Fruit fly (Drosophila melanogaster) whole organism, embryonic: Measurements from ENCODE around the gene CG2865.

Experiments used
- Asciz ChIP-seq: fragments of 200-800 bp; sonication (Bioruptor generic); optimal IDR thresholded peaks from 2 replicates; lab custom pipeline; 2017; ENCODE audit warnings: missing biosample characterization, mild to moderate bottlenecking, missing genetic modification characterization, missing genetic modification reagents
- Awh ChIP-seq: fragments of 200-800 bp; sonication (Bioruptor generic); IDR thresholded peaks from 2 replicates; pipeline ENCODE4, ENCODE4 v1.3.6; 2022; ENCODE audit warnings: missing biosample characterization, missing genetic modification characterization
- B-H2 ChIP-seq: fragments of 200-800 bp; sonication (Bioruptor generic); optimal IDR thresholded peaks from 2 replicates; lab custom pipeline; 2018; ENCODE audit warnings: missing biosample characterization, mild to moderate bottlenecking, missing genetic modification characterization
- CG10366 ChIP-seq: fragments of 200-800 bp; sonication (Bioruptor generic); IDR thresholded peaks from 2 replicates; pipeline ENCODE4 v1.3.6; 2022; ENCODE audit warnings: missing biosample characterization, missing genetic modification characterization
- CG10654 ChIP-seq: fragments of 200-800 bp; sonication (Bioruptor generic); optimal IDR thresholded peaks from 2 replicates; lab custom pipeline; 2016; ENCODE audit warnings: missing biosample characterization, missing genetic modification characterization
- CG13624 ChIP-seq: fragments of 200-800 bp; sonication (Bioruptor generic); optimal IDR thresholded peaks from 2 replicates; lab custom pipeline; 2016; ENCODE audit warnings: missing biosample characterization, missing genetic modification characterization
- CG18262 ChIP-seq: fragments of 200-800 bp; optimal IDR thresholded peaks from 3 replicates; lab custom pipeline; 2019; ENCODE audit warnings: missing biosample characterization, mild to moderate bottlenecking, missing genetic modification characterization, moderate library complexity
- CG2120 ChIP-seq: fragments of 200-800 bp; sonication (Bioruptor generic); optimal IDR thresholded peaks from 3 replicates; lab custom pipeline; 2016; ENCODE audit warnings: missing biosample characterization, missing genetic modification characterization
- CG2129 ChIP-seq: fragments of 200-800 bp; sonication (Bioruptor generic); IDR thresholded peaks from 2 replicates; pipeline ENCODE4 v1.3.6; 2022; ENCODE audit warnings: missing biosample characterization, missing genetic modification characterization; ENCODE audit not compliant: partially characterized antibody
- CG30403 ChIP-seq: fragments of 200-800 bp; sonication (Bioruptor generic); optimal IDR thresholded peaks from 3 replicates; lab custom pipeline; 2016; ENCODE audit warnings: missing biosample characterization, missing genetic modification characterization
- CG4404 ChIP-seq: fragments of 200-800 bp; sonication (Bioruptor generic); IDR thresholded peaks from 2 replicates; pipeline ENCODE4 v1.3.6; 2022; ENCODE audit warnings: missing biosample characterization, missing genetic modification characterization
- CG5953 ChIP-seq: fragments of 200-800 bp; sonication (Bioruptor generic); IDR thresholded peaks from 2 replicates; pipeline ENCODE4 v1.3.6; 2022; ENCODE audit warnings: missing biosample characterization, missing genetic modification characterization
- CG6175 ChIP-seq: fragments of 200-800 bp; sonication (Bioruptor generic); IDR thresholded peaks from 3 replicates; pipeline ENCODE4 v1.3.6; 2022; ENCODE audit warnings: missing biosample characterization, missing genetic modification characterization
- CG6654 ChIP-seq: fragments of 200-800 bp; sonication (Bioruptor generic); optimal IDR thresholded peaks from 2 replicates; lab custom pipeline; 2017; ENCODE audit warnings: missing biosample characterization, mild to moderate bottlenecking, missing genetic modification characterization
- CG6689 ChIP-seq: fragments of 200-800 bp; sonication (Bioruptor generic); IDR thresholded peaks from 2 replicates; pipeline ENCODE4 v1.3.6; 2022; ENCODE audit warnings: missing biosample characterization, missing genetic modification characterization
- CG6765 ChIP-seq: fragments of 200-800 bp; sonication (Bioruptor generic); optimal IDR thresholded peaks from 3 replicates; lab custom pipeline; 2017; ENCODE audit warnings: missing biosample characterization, mild to moderate bottlenecking, missing genetic modification characterization
- CG7987 ChIP-seq: fragments of 200-800 bp; sonication (Bioruptor generic); optimal IDR thresholded peaks from 2 replicates; lab custom pipeline; 2018; ENCODE audit warnings: missing biosample characterization, mild to moderate bottlenecking, missing genetic modification characterization, moderate library complexity
- CG9437 ChIP-seq: fragments of 200-800 bp; sonication (Bioruptor generic); optimal IDR thresholded peaks from 2 replicates; lab custom pipeline; 2018; ENCODE audit warnings: missing biosample characterization, mild to moderate bottlenecking, missing genetic modification characterization
- CG9876 ChIP-seq: fragments of 200-800 bp; sonication (Bioruptor generic); optimal IDR thresholded peaks from 2 replicates; lab custom pipeline; 2016; ENCODE audit warnings: missing biosample characterization, missing genetic modification characterization
- CG9932 ChIP-seq: fragments of 200-800 bp; sonication (Bioruptor generic); IDR thresholded peaks from 2 replicates; pipeline ENCODE4 v1.3.6; 2022; ENCODE audit warnings: missing biosample characterization, missing genetic modification characterization
- CkIIα-i1 ChIP-seq: fragments of 200-800 bp; sonication (Bioruptor generic); IDR thresholded peaks from 2 replicates; pipeline ENCODE4 v1.3.6; 2022; ENCODE audit warnings: missing biosample characterization, missing genetic modification characterization
- Dip2 ChIP-seq: fragments of 200-800 bp; sonication (Bioruptor generic); IDR thresholded peaks from 2 replicates; pipeline ENCODE4 v1.3.6; 2022; ENCODE audit warnings: missing biosample characterization, missing genetic modification characterization
- Doc2 ChIP-seq: fragments of 200-800 bp; sonication (Bioruptor generic); IDR thresholded peaks from 2 replicates; pipeline ENCODE4 v1.3.6; 2022; ENCODE audit warnings: missing biosample characterization, missing genetic modification characterization
- Eip74EF ChIP-seq, 2 experiments: fragments of 200-800 bp in 1 of 2; fragments of >200 bp in 1 of 2; sonication (Bioruptor generic) in 1 of 2; optimal IDR thresholded peaks; 2 replicates each; lab custom pipeline; 2017 to 2019; ENCODE audit warnings: missing biosample characterization in 2 of 2, missing genetic modification characterization in 2 of 2, mild to moderate bottlenecking in 1 of 2, moderate library complexity in 1 of 2
- HLH3B ChIP-seq: fragments of 200-800 bp; sonication (Bioruptor generic); IDR thresholded peaks from 2 replicates; pipeline ENCODE4 v1.3.6; 2022; ENCODE audit warnings: missing biosample characterization, missing genetic modification characterization
- Hand ChIP-seq: fragments of 200-800 bp; sonication (Bioruptor generic); optimal IDR thresholded peaks from 2 replicates; lab custom pipeline; 2017; ENCODE audit warnings: mild to moderate bottlenecking, missing biosample characterization, missing genetic modification reagents, missing genetic modification characterization
- Hr39 ChIP-seq: fragments of >200 bp; optimal IDR thresholded peaks from 2 replicates; lab custom pipeline; 2017
- Lhr ChIP-seq: fragments of 200-800 bp; sonication (Bioruptor generic); optimal IDR thresholded peaks from 3 replicates; lab custom pipeline; 2017; ENCODE audit warnings: mild to moderate bottlenecking, missing biosample characterization, missing genetic modification reagents, missing genetic modification characterization
- NC2β ChIP-seq: fragments of 200-800 bp; sonication (Bioruptor generic); optimal IDR thresholded peaks from 2 replicates; lab custom pipeline; 2016; ENCODE audit warnings: missing biosample characterization, missing genetic modification characterization
- Poxn ChIP-seq: fragments of 200-800 bp; sonication (Bioruptor generic); IDR thresholded peaks from 2 replicates; pipeline ENCODE4 v1.3.6; 2022; ENCODE audit warnings: missing biosample characterization, missing genetic modification characterization
- Sin3A ChIP-seq: fragments of >200 bp; optimal IDR thresholded peaks from 2 replicates; lab custom pipeline; 2018
- Sry-β ChIP-seq: fragments of 200-800 bp; sonication (Bioruptor generic); optimal IDR thresholded peaks from 2 replicates; lab custom pipeline; 2018; ENCODE audit warnings: missing biosample characterization, mild to moderate bottlenecking, missing genetic modification characterization, moderate library complexity
- amos ChIP-seq: fragments of 200-800 bp; sonication (Bioruptor generic); IDR thresholded peaks from 2 replicates; pipeline ENCODE4 v1.3.6; 2022; ENCODE audit warnings: missing biosample characterization, missing genetic modification characterization; ENCODE audit not compliant: partially characterized antibody
- crc ChIP-seq: fragments of 200-800 bp; sonication (Bioruptor generic); optimal IDR thresholded peaks from 2 replicates; lab custom pipeline; 2016; ENCODE audit warnings: missing biosample characterization, missing genetic modification characterization
- dysf ChIP-seq: fragments of 200-800 bp; sonication (Bioruptor generic); IDR thresholded peaks from 3 replicates; pipeline ENCODE4 v1.3.6; 2022; ENCODE audit warnings: missing biosample characterization, missing genetic modification characterization
- en ChIP-seq: fragments of 200-800 bp; sonication (Bioruptor generic); optimal IDR thresholded peaks from 2 replicates; lab custom pipeline; 2016; ENCODE audit warnings: missing biosample characterization, missing genetic modification characterization
- eyg ChIP-seq: fragments of 200-800 bp; sonication (Bioruptor generic); optimal IDR thresholded peaks from 3 replicates; lab custom pipeline; 2016; ENCODE audit warnings: missing biosample characterization, missing genetic modification characterization
- fd96Cb ChIP-seq: fragments of 200-800 bp; sonication (Bioruptor generic); optimal IDR thresholded peaks from 2 replicates; lab custom pipeline; 2018; ENCODE audit warnings: missing biosample characterization, mild to moderate bottlenecking, missing genetic modification characterization, moderate library complexity
- jigr1 ChIP-seq: fragments of 200-800 bp; sonication (Bioruptor generic); IDR thresholded peaks from 3 replicates; pipeline ENCODE4 v1.3.6; 2022; ENCODE audit warnings: missing biosample characterization, missing genetic modification characterization
- knrl ChIP-seq: fragments of 200-800 bp; sonication (Bioruptor generic); IDR thresholded peaks from 3 replicates; pipeline ENCODE4 v1.3.6; 2022; ENCODE audit warnings: missing biosample characterization, missing genetic modification characterization; ENCODE audit not compliant: partially characterized antibody
- phol ChIP-seq: fragments of 200-800 bp; sonication (Bioruptor generic); optimal IDR thresholded peaks from 3 replicates; lab custom pipeline; 2018; ENCODE audit warnings: missing biosample characterization, mild to moderate bottlenecking, missing genetic modification characterization, moderate library complexity
- pum ChIP-seq: fragments of 200-800 bp; sonication (Bioruptor generic); optimal IDR thresholded peaks from 2 replicates; lab custom pipeline; 2016; ENCODE audit warnings: missing biosample characterization, missing genetic modification characterization
- row ChIP-seq: fragments of 200-800 bp; sonication (Bioruptor generic); IDR thresholded peaks from 3 replicates; pipeline ENCODE4 v1.3.6; 2022; ENCODE audit warnings: missing biosample characterization, missing genetic modification characterization
- seq ChIP-seq: fragments of 200-800 bp; sonication (Bioruptor generic); IDR thresholded peaks from 2 replicates; pipeline ENCODE4 v1.3.6; 2022; ENCODE audit warnings: missing biosample characterization, missing genetic modification characterization
- shn ChIP-seq: fragments of 200-800 bp; sonication (Bioruptor generic); optimal IDR thresholded peaks from 3 replicates; lab custom pipeline; 2016; ENCODE audit warnings: missing biosample characterization, missing genetic modification characterization
- slbo ChIP-seq: fragments of 200-800 bp; sonication (Bioruptor generic); IDR thresholded peaks from 2 replicates; pipeline ENCODE4 v1.3.6; 2022; ENCODE audit warnings: missing biosample characterization, missing genetic modification characterization
- slp2 ChIP-seq: fragments of 200-800 bp; sonication (Bioruptor generic); optimal IDR thresholded peaks from 2 replicates; lab custom pipeline; 2016; ENCODE audit warnings: missing biosample characterization, missing genetic modification characterization
- sna ChIP-seq: fragments of 200-800 bp; sonication (Bioruptor generic); IDR thresholded peaks from 2 replicates; pipeline ENCODE4 v1.3.6; 2022; ENCODE audit warnings: missing biosample characterization, missing genetic modification characterization; ENCODE audit not compliant: partially characterized antibody
- tx ChIP-seq: fragments of 200-800 bp; sonication (Bioruptor generic); optimal IDR thresholded peaks from 2 replicates; lab custom pipeline; 2016; ENCODE audit warnings: missing biosample characterization, missing genetic modification characterization
- vnd ChIP-seq: fragments of 200-800 bp; sonication (Bioruptor generic); IDR thresholded peaks from 3 replicates; pipeline ENCODE4 v1.3.6; 2022; ENCODE audit warnings: missing biosample characterization, missing genetic modification characterization; ENCODE audit not compliant: partially characterized antibody
- vvl ChIP-seq: fragments of 200-800 bp; sonication (Bioruptor generic); IDR thresholded peaks from 2 replicates; pipeline ENCODE4 v1.3.6; 2022; ENCODE audit warnings: missing biosample characterization, missing genetic modification characterization
- wor ChIP-seq: fragments of 200-800 bp; sonication (Bioruptor generic); IDR thresholded peaks from 2 replicates; pipeline ENCODE4 v1.3.6; 2022; ENCODE audit warnings: missing biosample characterization, missing genetic modification characterization
- zfh2 ChIP-seq: fragments of 200-800 bp; sonication (Bioruptor generic); optimal IDR thresholded peaks from 2 replicates; lab custom pipeline; 2016; ENCODE audit warnings: missing biosample characterization, missing genetic modification characterization

CG2865 gene

dm6 chrX:2318369-2318768 lies 25.2 kb upstream of the CG2865 start:
- TF ChIP-seq tx (no peak), pum (GFP tag; lab: Kevin White, UChicago) (peak; percentile 78), CG6689 (GFP tag; lab: Robert Waterston, UW) (peak; percentile 83), Poxn (no peak), CG9437 (no peak), zfh2 (GFP tag; lab: Kevin White, UChicago) (no peak), slp2 (GFP tag; lab: Kevin White, UChicago) (peak; percentile 26), Doc2 (GFP tag; lab: Robert Waterston, UW) (0 out of 2 replicates have a peak, but pooled peaks have one; percentile 12), phol (tag; lab: Kevin White, UChicago) (peak; percentile 51), CG6175 (GFP tag; lab: Robert Waterston, UW) (no peak), Awh (GFP tag; lab: Robert Waterston, UW) (peak; percentile 67), CG10654 (GFP tag; lab: Kevin White, UChicago) (no peak), en (peak; percentile 31), CG9932 (GFP tag; lab: Robert Waterston, UW) (0 out of 2 replicates have a peak, but pooled peaks have one; percentile 8), wor (GFP tag; lab: Robert Waterston, UW) (peak; percentile 51), CG2120 (GFP tag; lab: Kevin White, UChicago) (peak; percentile 32), Dip2 (GFP tag; lab: Robert Waterston, UW) (no peak), dysf (peak; percentile 83), CG13624 (GFP tag; lab: Kevin White, UChicago) (no peak), Eip74EF (GFP tag; optimal IDR thresholded peaks at IDR 0.05; lab: Kevin White, UChicago) (no peak), sna (GFP tag; lab: Robert Waterston, UW) (no peak), Hand (GFP tag; lab: Kevin White, UChicago) (no peak), amos (GFP tag; lab: Robert Waterston, UW) (no peak), Lhr (GFP tag; lab: Kevin White, UChicago) (no peak), CG30403 (GFP tag; lab: Kevin White, UChicago) (peak; percentile 47), jigr1 (GFP tag; lab: Robert Waterston, UW) (no peak; the same call in 1 of the 3 replicates), CG10366 (GFP tag; lab: Robert Waterston, UW) (peak; percentile 57), vvl (GFP tag; lab: Robert Waterston, UW) (peak; percentile 90), crc (GFP tag; lab: Kevin White, UChicago) (no peak), CG6654 (GFP tag; lab: Kevin White, UChicago) (no peak), fd96Cb (peak; percentile 55), CG7987 (GFP tag; lab: Kevin White, UChicago) (no peak), B-H2 (GFP tag; lab: Kevin White, UChicago) (no peak), seq (GFP tag; lab: Robert Waterston, UW) (no peak), Sry-β (GFP tag; lab: Kevin White, UChicago) (no peak), row (peak; percentile 89), Sin3A (lab: Kevin White, UChicago) (no peak), CG4404 (peak; percentile 66), CG18262 (tag; lab: Kevin White, UChicago) (peak; percentile 77), CG2129 (GFP tag; lab: Robert Waterston, UW) (no peak), CG6765 (no peak), HLH3B (GFP tag; lab: Robert Waterston, UW) (peak; percentile 57), slbo (GFP tag; lab: Robert Waterston, UW) (peak; percentile 49), knrl (no peak), vnd (GFP tag; lab: Robert Waterston, UW) (no peak), CkIIα-i1 (GFP tag; lab: Robert Waterston, UW) (no peak), CG9876 (GFP tag; lab: Kevin White, UChicago) (no peak), Asciz (peak; percentile 43), NC2β (GFP tag; lab: Kevin White, UChicago) (peak; percentile 2), CG5953 (GFP tag; lab: Robert Waterston, UW) (peak; percentile 72), shn (peak; percentile 35), Hr39 (lab: Kevin White, UChicago) (no peak), eyg (GFP tag; lab: Kevin White, UChicago) (no peak)
